Worm (Caenorhabditis elegans): Measurements from ENCODE around the gene Y42H9AR.2.
A peak's percentile ranks its signal among the peaks of the same experiment; 100 is the strongest.

The Y42H9AR.2 gene

DNA sequence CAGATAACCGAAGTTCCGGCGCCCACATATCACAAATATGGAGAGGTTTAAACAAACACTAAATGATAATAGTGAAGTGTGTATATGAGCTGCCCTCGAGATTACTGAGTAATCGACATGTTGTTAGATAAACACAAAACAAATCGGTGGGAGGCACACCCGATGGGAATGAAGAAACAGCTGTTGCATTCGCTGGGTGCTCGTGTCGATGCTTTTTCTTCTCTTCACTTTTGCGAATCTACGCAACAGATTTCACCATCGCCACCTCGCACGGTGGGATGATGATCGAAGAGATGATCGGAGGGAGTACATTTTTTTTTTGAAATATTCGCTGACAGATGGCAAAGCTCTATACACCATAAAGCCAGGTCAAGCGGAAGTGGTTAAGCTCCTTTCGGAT, 31.4 kb upstream of the Y42H9AR.2 start:
- TF ChIP-seq sma-9 (GFP tag; optimal IDR thresholded peaks at IDR 0.05) (peak; percentile 5), sma-9 (tag; optimal IDR thresholded peaks at IDR 0.05) (no peak), F13H6.1 (tag; optimal IDR thresholded peaks at IDR 0.05) (peak; percentile 30), nhr-129 (tag; optimal IDR thresholded peaks at IDR 0.05) (peak; percentile 45), unc-39 (tag; optimal IDR thresholded peaks at IDR 0.05) (no peak)

ce11 chrIV:8069104-8069503, 30.6 kb upstream of the Y42H9AR.2 start:
- TF ChIP-seq nhr-10 (tag; optimal IDR thresholded peaks at IDR 0.05): no peak
- peak; percentile 66 for TF ChIP-seq sem-4 (tag; optimal IDR thresholded peaks at IDR 0.05)
- no peak for TF ChIP-seq nhr-77 (tag; optimal IDR thresholded peaks at IDR 0.05)
- TF ChIP-seq nhr-23 (tag; optimal IDR thresholded peaks at IDR 0.05): no peak
- TF ChIP-seq F13H6.1 (tag; optimal IDR thresholded peaks at IDR 0.05): peak; percentile 25
- peak in 1 of 2 experiments; percentile 7 for TF ChIP-seq lsy-2 (tag; optimal IDR thresholded peaks at IDR 0.05)
- TF ChIP-seq mab-5 (tag; optimal IDR thresholded peaks at IDR 0.05): peak; percentile 16
- TF ChIP-seq crh-2 (tag; optimal IDR thresholded peaks at IDR 0.05): no peak
- TF ChIP-seq skn-1 (tag; optimal IDR thresholded peaks at IDR 0.05): no peak
- peak; percentile 11 for TF ChIP-seq nhr-6 (tag; optimal IDR thresholded peaks at IDR 0.05)
- TF ChIP-seq peb-1 (tag; optimal IDR thresholded peaks at IDR 0.05): no peak
- TF ChIP-seq ztf-1 (GFP tag; conservative IDR thresholded peaks at IDR 0.05): no peak
- TF ChIP-seq ceh-16 (tag; optimal IDR thresholded peaks at IDR 0.05): no peak
- no peak for TF ChIP-seq egl-27 (tag; optimal IDR thresholded peaks at IDR 0.05)
- no peak for TF ChIP-seq unc-39 (tag; optimal IDR thresholded peaks at IDR 0.05)
- no peak for TF ChIP-seq ztf-11 (tag; optimal IDR thresholded peaks at IDR 0.05)
- no peak for TF ChIP-seq nhr-237 (tag; optimal IDR thresholded peaks at IDR 0.05)
- TF ChIP-seq ztf-4 (tag; optimal IDR thresholded peaks at IDR 0.05): no peak
- TF ChIP-seq snpc-4 (tag; optimal IDR thresholded peaks at IDR 0.05): no peak
- TF ChIP-seq blmp-1 (tag; optimal IDR thresholded peaks at IDR 0.05; ENCODE audit: insufficient read depth): no peak
- TF ChIP-seq lin-13 (GFP tag; optimal IDR thresholded peaks at IDR 0.05): no peak
- no peak for TF ChIP-seq elt-3 (tag; optimal IDR thresholded peaks at IDR 0.05)
- no peak for TF ChIP-seq mbf-1 (tag; optimal IDR thresholded peaks at IDR 0.05)
- peak; percentile 19 for TF ChIP-seq lin-39 (tag; optimal IDR thresholded peaks at IDR 0.05)
- TF ChIP-seq lin-11 (tag; optimal IDR thresholded peaks at IDR 0.05): no peak
- no peak for TF ChIP-seq nhr-25 (tag; optimal IDR thresholded peaks at IDR 0.05)
- no peak for TF ChIP-seq Y55F3AM.14 (GFP tag; optimal IDR thresholded peaks at IDR 0.05)
- TF ChIP-seq R02D3.7 (tag; optimal IDR thresholded peaks at IDR 0.05): no peak
- no peak for TF ChIP-seq ama-1 (optimal IDR thresholded peaks at IDR 0.05)
- TF ChIP-seq alr-1 (tag; optimal IDR thresholded peaks at IDR 0.05): no peak
- TF ChIP-seq elt-1 (tag; optimal IDR thresholded peaks at IDR 0.05): no peak
- TF ChIP-seq sma-9 (GFP tag; optimal IDR thresholded peaks at IDR 0.05): no peak
- no peak for TF ChIP-seq sma-9 (tag; optimal IDR thresholded peaks at IDR 0.05)
- TF ChIP-seq mdl-1 (tag; optimal IDR thresholded peaks at IDR 0.05): peak in 1 of 2 experiments; percentile 27
- no peak for TF ChIP-seq ZK546.5 (tag; optimal IDR thresholded peaks at IDR 0.05)

- TF ChIP-seq zag-1 (tag; optimal IDR thresholded peaks at IDR 0.05): peak; percentile 69
- no peak for TF ChIP-seq nhr-10 (tag; optimal IDR thresholded peaks at IDR 0.05)
- TF ChIP-seq sma-9 (GFP tag; optimal IDR thresholded peaks at IDR 0.05): no peak
- TF ChIP-seq sma-9 (tag; optimal IDR thresholded peaks at IDR 0.05): no peak
- peak; percentile 22 for TF ChIP-seq unc-55 (GFP tag; optimal IDR thresholded peaks at IDR 0.05)
- no peak for TF ChIP-seq nhr-237 (tag; optimal IDR thresholded peaks at IDR 0.05)
- peak in 1 of 2 experiments; percentile 26 for TF ChIP-seq lsy-2 (tag; optimal IDR thresholded peaks at IDR 0.05)
These were observed 29.4 kb upstream of the Y42H9AR.2 start for ce11 chrIV:8070299-8070698.

DNA sequence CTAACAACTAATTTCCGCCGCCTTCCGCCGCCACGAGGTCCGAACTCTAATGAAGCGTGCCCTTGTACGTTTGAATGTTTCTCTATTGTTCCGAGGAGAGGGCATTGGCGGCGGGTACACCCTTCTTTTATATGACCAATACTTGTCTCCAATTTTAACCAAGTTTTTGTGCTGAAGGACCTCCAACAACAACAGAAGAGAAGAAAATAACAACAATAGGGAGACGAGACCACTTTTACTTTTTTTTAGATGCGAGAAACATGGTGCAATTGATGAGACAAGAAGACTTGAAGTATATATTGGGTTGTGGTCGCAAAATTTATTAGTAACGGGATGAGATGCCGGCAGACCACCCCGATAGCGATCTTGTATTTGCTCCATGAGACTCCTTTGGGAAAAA, 28.8 kb upstream of the Y42H9AR.2 start:
- no peak for TF ChIP-seq ztf-11 (tag; optimal IDR thresholded peaks at IDR 0.05)
- no peak for TF ChIP-seq R02D3.7 (tag; optimal IDR thresholded peaks at IDR 0.05)
- no peak for TF ChIP-seq F13H6.1 (tag; optimal IDR thresholded peaks at IDR 0.05)
- no peak for TF ChIP-seq fos-1 (tag; optimal IDR thresholded peaks at IDR 0.05)
- TF ChIP-seq gmeb-1 (tag; optimal IDR thresholded peaks at IDR 0.05): no peak
- no peak for TF ChIP-seq skn-1 (tag; optimal IDR thresholded peaks at IDR 0.05)
- TF ChIP-seq elt-3 (tag; optimal IDR thresholded peaks at IDR 0.05): no peak
- no peak for TF ChIP-seq ztf-1 (GFP tag; conservative IDR thresholded peaks at IDR 0.05)
- no peak for TF ChIP-seq ama-1 (optimal IDR thresholded peaks at IDR 0.05)
- no peak for TF ChIP-seq nhr-6 (tag; optimal IDR thresholded peaks at IDR 0.05)
- TF ChIP-seq elt-1 (tag; optimal IDR thresholded peaks at IDR 0.05): no peak
- no peak for TF ChIP-seq unc-39 (tag; optimal IDR thresholded peaks at IDR 0.05)
- TF ChIP-seq nhr-10 (tag; optimal IDR thresholded peaks at IDR 0.05): no peak
- no peak for TF ChIP-seq lin-13 (GFP tag; optimal IDR thresholded peaks at IDR 0.05)
- no peak for TF ChIP-seq blmp-1 (tag; optimal IDR thresholded peaks at IDR 0.05; ENCODE audit: insufficient read depth)
- no peak for TF ChIP-seq nhr-11 (tag; optimal IDR thresholded peaks at IDR 0.05)
- TF ChIP-seq nhr-237 (tag; optimal IDR thresholded peaks at IDR 0.05): no peak
- no peak for TF ChIP-seq nhr-21 (tag; optimal IDR thresholded peaks at IDR 0.05)

All from whole organism, L2 larva.